Worm (Caenorhabditis elegans): ENCODE data around the gene try-3.

ce11 chrIV:6572655-6573054, 15.7 kb downstream of the try-3 start:
- TF ChIP-seq mab-5 (tag; optimal IDR thresholded peaks at IDR 0.05) (no peak), aly-2 (tag; optimal IDR thresholded peaks at IDR 0.05) (no peak), ama-1 (optimal IDR thresholded peaks at IDR 0.05) (no peak), lin-13 (GFP tag; optimal IDR thresholded peaks at IDR 0.05) (no peak), dmd-4 (tag; optimal IDR thresholded peaks at IDR 0.05) (no peak), sma-3 (GFP tag; optimal IDR thresholded peaks at IDR 0.05) (no peak)

Measured in whole organism, L2 larva.